Fruit fly (Drosophila melanogaster) whole organism, embryonic: ENCODE data around the gene AP-1mu.
A peak's percentile ranks its signal among the peaks of the same experiment; 100 is the strongest.

Experiments
- Adf1 ChIP-seq: fragments of 200-800 bp; sonication (Bioruptor generic); IDR thresholded peaks from 2 replicates; pipeline ENCODE4 v1.3.6; 2022; ENCODE audit warnings: missing biosample characterization, missing genetic modification characterization
- CG10267 ChIP-seq: fragments of 200-800 bp; sonication (Bioruptor generic); optimal IDR thresholded peaks from 2 replicates; lab custom pipeline; 2018; ENCODE audit warnings: missing biosample characterization, mild to moderate bottlenecking, missing genetic modification characterization, moderate library complexity
- CG11247 ChIP-seq: fragments of 200-800 bp; sonication (Bioruptor generic); IDR thresholded peaks from 2 replicates; pipeline ENCODE4 v1.3.6; 2022; ENCODE audit warnings: missing biosample characterization, missing genetic modification characterization
- CG12104 ChIP-seq: fragments of 200-800 bp; sonication (Bioruptor generic); optimal IDR thresholded peaks from 3 replicates; lab custom pipeline; 2016; ENCODE audit warnings: missing biosample characterization, missing genetic modification characterization
- CG12769 ChIP-seq: fragments of 200-800 bp; sonication (Bioruptor generic); optimal IDR thresholded peaks from 2 replicates; lab custom pipeline; 2019; ENCODE audit warnings: missing biosample characterization, mild to moderate bottlenecking, missing genetic modification characterization, moderate library complexity
- CG13424 ChIP-seq: fragments of 200-800 bp; sonication (Bioruptor generic); optimal IDR thresholded peaks from 2 replicates; lab custom pipeline; 2019; ENCODE audit warnings: missing biosample characterization, mild to moderate bottlenecking, missing genetic modification characterization, moderate library complexity
- CG14050 ChIP-seq: fragments of 200-800 bp; sonication (Bioruptor generic); IDR thresholded peaks from 3 replicates; pipeline ENCODE4 v1.3.6; 2022; ENCODE audit warnings: missing biosample characterization, missing genetic modification characterization
- CG14860 ChIP-seq: fragments of 200-800 bp; sonication (Bioruptor generic); IDR thresholded peaks from 3 replicates; pipeline ENCODE4 v1.3.6; 2022; ENCODE audit warnings: missing biosample characterization, missing genetic modification characterization; ENCODE audit not compliant: partially characterized antibody
- CG1792 ChIP-seq: fragments of 200-800 bp; sonication (Bioruptor generic); optimal IDR thresholded peaks from 2 replicates; lab custom pipeline; 2016; ENCODE audit warnings: missing biosample characterization, missing genetic modification characterization
- CG18764 ChIP-seq: fragments of 200-800 bp; sonication (Bioruptor generic); optimal IDR thresholded peaks from 3 replicates; lab custom pipeline; 2016; ENCODE audit warnings: missing biosample characterization, missing genetic modification characterization
- CG2120 ChIP-seq: fragments of 200-800 bp; sonication (Bioruptor generic); optimal IDR thresholded peaks from 3 replicates; lab custom pipeline; 2016; ENCODE audit warnings: missing biosample characterization, missing genetic modification characterization
- CG31441 ChIP-seq: fragments of 200-800 bp; sonication (Bioruptor generic); IDR thresholded peaks from 2 replicates; pipeline ENCODE4 v1.3.6; 2022; ENCODE audit warnings: missing biosample characterization, missing genetic modification characterization
- CG3163 ChIP-seq: fragments of 200-800 bp; sonication (Bioruptor generic); optimal IDR thresholded peaks from 3 replicates; lab custom pipeline; 2016; ENCODE audit warnings: missing biosample characterization, missing genetic modification characterization
- CG3847 ChIP-seq: fragments of 200-800 bp; sonication (Bioruptor generic); IDR thresholded peaks from 2 replicates; pipeline ENCODE4 v1.3.6; 2022; ENCODE audit warnings: missing biosample characterization, missing genetic modification characterization
- CG3995 ChIP-seq: fragments of 200-800 bp; sonication (Bioruptor generic); optimal IDR thresholded peaks from 3 replicates; lab custom pipeline; 2016; ENCODE audit warnings: missing biosample characterization, missing genetic modification characterization
- CG4282 ChIP-seq: fragments of 200-800 bp; sonication (Bioruptor generic); optimal IDR thresholded peaks from 2 replicates; lab custom pipeline; 2016; ENCODE audit warnings: missing biosample characterization, missing genetic modification characterization
- CG4730 ChIP-seq: fragments of 200-800 bp; sonication (Bioruptor generic); IDR thresholded peaks from 2 replicates; pipeline ENCODE4 v1.3.6; 2022; ENCODE audit warnings: missing biosample characterization, missing genetic modification characterization
- CG6272 ChIP-seq: fragments of 200-800 bp; sonication (Bioruptor generic); IDR thresholded peaks from 2 replicates; pipeline ENCODE4 v1.3.6; 2022; ENCODE audit warnings: missing biosample characterization, missing genetic modification characterization
- CG6791 ChIP-seq: fragments of 200-800 bp; sonication (Bioruptor generic); IDR thresholded peaks from 3 replicates; pipeline ENCODE4 v1.3.6; 2022; ENCODE audit warnings: missing biosample characterization, missing genetic modification characterization; ENCODE audit not compliant: partially characterized antibody
- CG8388 ChIP-seq: fragments of 200-800 bp; sonication (Bioruptor generic); optimal IDR thresholded peaks from 2 replicates; lab custom pipeline; 2019; ENCODE audit warnings: missing biosample characterization, mild to moderate bottlenecking, missing genetic modification characterization, moderate library complexity
- CG9437 ChIP-seq: fragments of 200-800 bp; sonication (Bioruptor generic); optimal IDR thresholded peaks from 2 replicates; lab custom pipeline; 2018; ENCODE audit warnings: missing biosample characterization, mild to moderate bottlenecking, missing genetic modification characterization
- D19B ChIP-seq: fragments of 200-800 bp; sonication (Bioruptor generic); optimal IDR thresholded peaks from 2 replicates; lab custom pipeline; 2017; ENCODE audit warnings: missing biosample characterization, mild to moderate bottlenecking, missing genetic modification characterization
- Lhr ChIP-seq: fragments of 200-800 bp; sonication (Bioruptor generic); optimal IDR thresholded peaks from 3 replicates; lab custom pipeline; 2017; ENCODE audit warnings: mild to moderate bottlenecking, missing biosample characterization, missing genetic modification reagents, missing genetic modification characterization
- MBD-R2 ChIP-seq: fragments of 200-800 bp; sonication (Bioruptor generic); IDR thresholded peaks from 2 replicates; pipeline ENCODE4 v1.3.6; 2022; ENCODE audit warnings: missing biosample characterization, missing genetic modification characterization
- NK7.1 ChIP-seq: fragments of 200-800 bp; sonication (Bioruptor generic); optimal IDR thresholded peaks from 3 replicates; lab custom pipeline; 2016; ENCODE audit warnings: missing biosample characterization, missing genetic modification characterization
- Ptx1 ChIP-seq: fragments of 200-800 bp; sonication (Bioruptor generic); IDR thresholded peaks from 2 replicates; pipeline ENCODE4 v1.3.6; 2022; ENCODE audit warnings: missing biosample characterization, missing genetic modification characterization
- Side ChIP-seq: fragments of 200-800 bp; sonication (Bioruptor generic); optimal IDR thresholded peaks from 2 replicates; lab custom pipeline; 2016; ENCODE audit warnings: missing biosample characterization, missing genetic modification characterization
- Spps ChIP-seq: fragments of 200-800 bp; sonication (Bioruptor generic); optimal IDR thresholded peaks from 2 replicates; lab custom pipeline; 2018; ENCODE audit warnings: missing biosample characterization, mild to moderate bottlenecking, missing genetic modification characterization
- Ssrp ChIP-seq: fragments of 200-800 bp; sonication (Bioruptor generic); optimal IDR thresholded peaks from 2 replicates; lab custom pipeline; 2018; ENCODE audit warnings: missing biosample characterization, mild to moderate bottlenecking, missing genetic modification characterization, moderate library complexity
- Tbp ChIP-seq: fragments of >200 bp; optimal IDR thresholded peaks from 2 replicates; lab custom pipeline; 2018; ENCODE audit warnings: missing biosample characterization, missing genetic modification characterization
- abd-A ChIP-seq: fragments of 200-800 bp; sonication (Bioruptor generic); optimal IDR thresholded peaks from 3 replicates; lab custom pipeline; 2019; ENCODE audit warnings: missing biosample characterization, mild to moderate bottlenecking, missing genetic modification characterization, moderate library complexity
- ash1 ChIP-seq: fragments of 200-800 bp; sonication (Bioruptor generic); optimal IDR thresholded peaks from 2 replicates; lab custom pipeline; 2018; ENCODE audit warnings: missing biosample characterization, mild to moderate bottlenecking, missing genetic modification characterization
- chm ChIP-seq: fragments of 200-800 bp; sonication (Bioruptor generic); IDR thresholded peaks from 2 replicates; pipeline ENCODE4 v1.3.6; 2022; ENCODE audit warnings: missing biosample characterization, missing genetic modification characterization
- ci ChIP-seq: fragments of 200-800 bp; sonication (Bioruptor generic); IDR thresholded peaks from 3 replicates; pipeline ENCODE4 v1.3.6; 2022; ENCODE audit warnings: missing biosample characterization, missing genetic modification characterization
- da ChIP-seq: fragments of 200-800 bp; sonication (Bioruptor generic); optimal IDR thresholded peaks from 2 replicates; lab custom pipeline; 2016; ENCODE audit warnings: missing biosample characterization, missing genetic modification characterization
- dati ChIP-seq: fragments of 200-800 bp; sonication (Bioruptor generic); IDR thresholded peaks from 2 replicates; pipeline ENCODE4 v1.3.6; 2022; ENCODE audit warnings: missing biosample characterization, missing genetic modification characterization
- eve ChIP-seq, 2 experiments: fragments of >200 bp; optimal IDR thresholded peaks; 2 replicates each; lab custom pipeline; 2017; ENCODE audit warnings: missing biosample characterization in 2 of 2, missing genetic modification characterization in 2 of 2
- ewg ChIP-seq: fragments of 200-800 bp; sonication (Bioruptor generic); optimal IDR thresholded peaks from 3 replicates; lab custom pipeline; 2017; ENCODE audit warnings: mild to moderate bottlenecking, missing biosample characterization, missing genetic modification reagents, missing genetic modification characterization
- fd64A ChIP-seq: fragments of 200-800 bp; sonication (Bioruptor generic); optimal IDR thresholded peaks from 3 replicates; lab custom pipeline; 2018; ENCODE audit warnings: missing biosample characterization, mild to moderate bottlenecking, missing genetic modification characterization
- insv ChIP-seq, 2 experiments: fragments of 200-800 bp; sonication (Bioruptor generic); optimal IDR thresholded peaks; 3 replicates each; lab custom pipeline; 2016 to 2018; ENCODE audit warnings: missing biosample characterization in 2 of 2, missing genetic modification characterization in 2 of 2
- luna ChIP-seq: fragments of 200-800 bp; sonication (Bioruptor generic); optimal IDR thresholded peaks from 2 replicates; lab custom pipeline; 2016; ENCODE audit warnings: missing biosample characterization, missing genetic modification characterization
- p53 ChIP-seq: fragments of 200-800 bp; sonication (Bioruptor generic); optimal IDR thresholded peaks from 2 replicates; lab custom pipeline; 2016; ENCODE audit warnings: missing biosample characterization, missing genetic modification characterization
- pita ChIP-seq: fragments of 200-800 bp; sonication (Bioruptor generic); optimal IDR thresholded peaks from 2 replicates; lab custom pipeline; 2017; ENCODE audit warnings: missing biosample characterization, mild to moderate bottlenecking, missing genetic modification characterization
- sc ChIP-seq, 3 experiments: fragments of >200 bp in 2 of 3; fragments of 200-800 bp in 1 of 3; sonication (Bioruptor generic) in 1 of 3; optimal IDR thresholded peaks; 2 replicates in 2 of 3; 3 replicates in 1 of 3; lab custom pipeline; 2017; ENCODE audit warnings: mild to moderate bottlenecking in 1 of 3, missing biosample characterization in 1 of 3, missing genetic modification characterization in 1 of 3, missing genetic modification reagents in 1 of 3
- sna ChIP-seq: fragments of 200-800 bp; sonication (Bioruptor generic); IDR thresholded peaks from 2 replicates; pipeline ENCODE4 v1.3.6; 2022; ENCODE audit warnings: missing biosample characterization, missing genetic modification characterization; ENCODE audit not compliant: partially characterized antibody
- sqz ChIP-seq: fragments of 200-800 bp; sonication (Bioruptor generic); optimal IDR thresholded peaks from 3 replicates; lab custom pipeline; 2018; ENCODE audit warnings: missing biosample characterization, mild to moderate bottlenecking, missing genetic modification characterization
- stwl ChIP-seq: fragments of 200-800 bp; sonication (Bioruptor generic); optimal IDR thresholded peaks from 3 replicates; lab custom pipeline; 2018; ENCODE audit warnings: missing biosample characterization, mild to moderate bottlenecking, missing genetic modification characterization, moderate library complexity
- tll ChIP-seq, 2 experiments: fragments of 200-800 bp in 1 of 2; fragments of >200 bp in 1 of 2; sonication (Bioruptor generic) in 1 of 2; optimal IDR thresholded peaks; 2 replicates each; lab custom pipeline; 2017 to 2019; ENCODE audit warnings: missing biosample characterization in 2 of 2, missing genetic modification characterization in 2 of 2, mild to moderate bottlenecking in 1 of 2, moderate library complexity in 1 of 2
- vvl ChIP-seq: fragments of 200-800 bp; sonication (Bioruptor generic); IDR thresholded peaks from 2 replicates; pipeline ENCODE4 v1.3.6; 2022; ENCODE audit warnings: missing biosample characterization, missing genetic modification characterization

AP-1mu gene

dm6 chr3R:9563240-9563992 lies 4.1 kb upstream of the AP-1mu start, which contains the start of the genes CG9393 and Vps45 (continued):
- TF ChIP-seq NK7.1 (GFP tag; lab: Kevin White, UChicago) (no peak), CG10267 (tag; lab: Kevin White, UChicago) (peak; percentile 65), luna (GFP tag; lab: Kevin White, UChicago) (peak; percentile 17), abd-A (no peak), sc (optimal IDR thresholded peaks at IDR 0.05; lab: Kevin White, UChicago) (no peak), sc (GFP tag; optimal IDR thresholded peaks at IDR 0.05; lab: Kevin White, UChicago) (no peak), sqz (GFP tag; lab: Kevin White, UChicago) (no peak), insv (GFP tag; optimal IDR thresholded peaks at IDR 0.05; lab: Kevin White, UChicago) (peak in 1 of 2 experiments; percentile 44), CG11247 (GFP tag; lab: Robert Waterston, UW) (no peak), CG1792 (no peak), CG3163 (GFP tag; lab: Kevin White, UChicago) (peak; percentile 35), ewg (peak; percentile 38), CG31441 (GFP tag; lab: Robert Waterston, UW) (no peak), CG18764 (GFP tag; lab: Kevin White, UChicago) (peak; percentile 33), ash1 (GFP tag; lab: Kevin White, UChicago) (no peak), vvl (GFP tag; lab: Robert Waterston, UW) (peak; percentile 64), Ptx1 (GFP tag; lab: Robert Waterston, UW) (peak; percentile 58), CG14050 (no peak), da (peak; percentile 57), CG8388 (no peak), CG4282 (GFP tag; lab: Kevin White, UChicago) (no peak), stwl (tag; lab: Kevin White, UChicago) (peak; percentile 53), Tbp (GFP tag; lab: Kevin White, UChicago) (peak; percentile 18), fd64A (no peak), Adf1 (peak; percentile 9; the same call in 1 of the 2 replicates), CG6791 (peak; percentile 91), pita (GFP tag; lab: Kevin White, UChicago) (no peak), CG12104 (GFP tag; lab: Kevin White, UChicago) (peak; percentile 27), eve (GFP tag; optimal IDR thresholded peaks at IDR 0.05; lab: Kevin White, UChicago) (no peak), ci (GFP tag; lab: Robert Waterston, UW) (no peak), CG6272 (GFP tag; lab: Robert Waterston, UW) (peak; percentile 70; the same call in 1 of the 2 replicates), CG13424 (peak; percentile 74), tll (GFP tag; optimal IDR thresholded peaks at IDR 0.05; lab: Kevin White, UChicago) (peak in 1 of 2 experiments; percentile 78), Spps (tag; lab: Kevin White, UChicago) (no peak), CG9437 (peak; percentile 42), sna (GFP tag; lab: Robert Waterston, UW) (peak; percentile 90), CG2120 (peak; percentile 88), p53 (GFP tag; lab: Kevin White, UChicago) (no peak), CG3847 (GFP tag; lab: Robert Waterston, UW) (peak; percentile 70), Side (peak; percentile 23), CG4730 (0 out of 2 replicates have a peak, but pooled peaks have one; percentile 34), Lhr (GFP tag; lab: Kevin White, UChicago) (no peak), CG3995 (peak; percentile 92), dati (GFP tag; lab: Robert Waterston, UW) (no peak), CG14860 (GFP tag; lab: Robert Waterston, UW) (peak; percentile 91), Ssrp (tag; lab: Kevin White, UChicago) (peak; percentile 47), CG12769 (no peak), D19B (GFP tag; lab: Kevin White, UChicago) (no peak), MBD-R2 (peak; percentile 73), chm (no peak; the same call in 1 of the 2 replicates)
